Worm (Caenorhabditis elegans): ENCODE data around the gene C50F7.3.

DNA sequence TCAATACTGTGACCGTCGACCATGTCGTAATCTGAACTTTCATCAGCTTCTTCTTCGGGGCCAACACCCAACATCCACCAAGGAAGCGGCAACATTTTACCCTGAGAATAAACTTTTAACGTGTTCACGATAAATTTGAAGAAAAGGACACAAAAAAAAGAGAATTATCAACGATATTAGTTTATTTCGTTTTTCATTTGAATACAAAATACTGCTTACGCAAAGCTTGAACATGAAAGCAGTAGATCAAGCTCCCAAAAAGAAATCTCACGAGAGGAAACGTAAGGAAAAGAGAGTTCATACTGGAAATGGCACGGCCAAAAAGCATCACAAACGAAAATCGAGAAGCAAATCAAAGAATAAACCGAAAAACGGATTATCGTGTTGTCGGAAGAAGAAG, 31.6 kb downstream of the C50F7.3 start, which contains the start of the genes C46A5.6 and C46A5.1:
- TF ChIP-seq dao-5 (tag; optimal IDR thresholded peaks at IDR 0.05) = no peak
- no peak for TF ChIP-seq him-1 (tag; optimal IDR thresholded peaks at IDR 0.05)
- no peak for TF ChIP-seq W03F9.2 (tag; optimal IDR thresholded peaks at IDR 0.05)
